Fruit fly (Drosophila melanogaster) whole organism, wandering third instar larva: ENCODE results near the gene Sry-beta.
A peak's percentile ranks its signal among the peaks of the same experiment; 100 is the strongest.

Experiments
- Abd-B ChIP-seq: fragments of >200 bp; optimal IDR thresholded peaks from 2 replicates; lab custom pipeline; 2017; ENCODE audit warnings: missing biosample characterization, missing genetic modification characterization
- CG32264 ChIP-seq: fragments of 200-800 bp; sonication (Bioruptor generic); optimal IDR thresholded peaks from 2 replicates; lab custom pipeline; 2016; ENCODE audit warnings: missing biosample characterization, missing genetic modification characterization
- CG9705 ChIP-seq: fragments of 200-800 bp; sonication (Bioruptor generic); optimal IDR thresholded peaks from 2 replicates; lab custom pipeline; 2018; ENCODE audit warnings: missing biosample characterization, mild to moderate bottlenecking, missing genetic modification characterization
- CrebA ChIP-seq: fragments of 200-800 bp; sonication (Bioruptor generic); optimal IDR thresholded peaks from 2 replicates; lab custom pipeline; 2016; ENCODE audit warnings: missing biosample characterization, mild to moderate bottlenecking, missing genetic modification characterization, borderline replicate concordance
- Dfd ChIP-seq: fragments of >200 bp; optimal IDR thresholded peaks from 2 replicates; lab custom pipeline; 2017; ENCODE audit warnings: missing biosample characterization, missing genetic modification characterization
- Dif ChIP-seq: fragments of 200-275, 200-300 bp; sonication (Bioruptor generic); optimal IDR thresholded peaks from 2 replicates; lab custom pipeline; 2018; ENCODE audit warnings: missing biosample characterization, missing genetic modification characterization; ENCODE audit not compliant: partially characterized antibody
- GATAd ChIP-seq: sonication (Bioruptor generic); optimal IDR thresholded peaks from 2 replicates; lab custom pipeline; 2016; ENCODE audit warnings: missing biosample characterization, missing genetic modification characterization
- Hnf4 ChIP-seq: fragments of 200-800 bp; sonication (Bioruptor generic); optimal IDR thresholded peaks from 2 replicates; lab custom pipeline; 2016; ENCODE audit warnings: missing biosample characterization, mild to moderate bottlenecking, missing genetic modification characterization
- Hr78 ChIP-seq: fragments of >200 bp; optimal IDR thresholded peaks from 2 replicates; lab custom pipeline; 2017; ENCODE audit warnings: missing biosample characterization, missing genetic modification characterization
- Hr83 ChIP-seq: fragments of 200-300 bp; sonication (Bioruptor generic); optimal IDR thresholded peaks from 2 replicates; lab custom pipeline; 2016; ENCODE audit warnings: missing biosample characterization, mild to moderate bottlenecking, missing genetic modification characterization, moderate library complexity; ENCODE audit not compliant: poor library complexity, severe bottlenecking
- Jra ChIP-seq: sonication (Bioruptor generic); optimal IDR thresholded peaks from 2 replicates; lab custom pipeline; 2016; ENCODE audit warnings: missing biosample characterization, missing genetic modification characterization
- Mio ChIP-seq: sonication (Bioruptor generic); optimal IDR thresholded peaks from 2 replicates; lab custom pipeline; 2016; ENCODE audit warnings: missing biosample characterization, missing genetic modification characterization
- Myc ChIP-seq: fragments of >200 bp; optimal IDR thresholded peaks from 2 replicates; lab custom pipeline; 2017
- N ChIP-seq: fragments of >200 bp; optimal IDR thresholded peaks from 2 replicates; lab custom pipeline; 2018; ENCODE audit warnings: missing biosample characterization, missing external identifiers, missing genetic modification characterization
- OdsH ChIP-seq: fragments of 200-800 bp; sonication (Bioruptor generic); optimal IDR thresholded peaks from 2 replicates; lab custom pipeline; 2016; ENCODE audit warnings: missing biosample characterization, mild to moderate bottlenecking, missing genetic modification characterization
- Rel ChIP-seq, 2 experiments: fragments of 200-800 bp; sonication (Bioruptor generic) in 1 of 2; optimal IDR thresholded peaks; 2 replicates in 1 of 2; 3 replicates in 1 of 2; lab custom pipeline; 2016 to 2019; ENCODE audit warnings: mild to moderate bottlenecking in 2 of 2, missing biosample characterization in 2 of 2, missing genetic modification characterization in 2 of 2, moderate library complexity in 1 of 2
- Sp1 ChIP-seq: fragments of 200-800 bp; sonication (Bioruptor generic); optimal IDR thresholded peaks from 3 replicates; lab custom pipeline; 2019; ENCODE audit warnings: missing biosample characterization, mild to moderate bottlenecking, missing genetic modification characterization, moderate library complexity
- Vsx2 ChIP-seq: fragments of 200-300, 225-300 bp; sonication (Bioruptor generic); optimal IDR thresholded peaks from 2 replicates; lab custom pipeline; 2018; ENCODE audit warnings: missing biosample characterization, missing genetic modification characterization; ENCODE audit not compliant: partially characterized antibody
- br ChIP-seq: fragments of 200-800 bp; sonication (Bioruptor generic); optimal IDR thresholded peaks from 2 replicates; lab custom pipeline; 2016; ENCODE audit warnings: missing biosample characterization, missing genetic modification characterization
- brk ChIP-seq: fragments of 200-800 bp; sonication (Bioruptor generic); optimal IDR thresholded peaks from 2 replicates; lab custom pipeline; 2016; ENCODE audit warnings: missing biosample characterization, mild to moderate bottlenecking, missing genetic modification characterization
- dl ChIP-seq, 2 experiments: fragments of 175-275, 200-275 bp in 1 of 2; fragments of 200-275 bp in 1 of 2; sonication (Bioruptor generic); optimal IDR thresholded peaks; lab custom pipeline; 2018; ENCODE audit warnings: mild to moderate bottlenecking in 2 of 2, missing biosample characterization in 2 of 2, missing genetic modification characterization in 2 of 2, moderate library complexity in 2 of 2; ENCODE audit not compliant: partially characterized antibody in 2 of 2, insufficient read depth in 1 of 2
- dmrt93B ChIP-seq: fragments of 200-800 bp; sonication (Bioruptor generic); optimal IDR thresholded peaks from 2 replicates; lab custom pipeline; 2018; ENCODE audit warnings: missing biosample characterization, mild to moderate bottlenecking, missing genetic modification characterization
- foxo ChIP-seq, 2 experiments: fragments of 200-800 bp; sonication (Bioruptor generic); optimal IDR thresholded peaks; 2 replicates in 1 of 2; 3 replicates in 1 of 2; lab custom pipeline; 2016 to 2017; ENCODE audit warnings: missing biosample characterization in 2 of 2, missing genetic modification characterization in 2 of 2
- fru ChIP-seq: fragments of 200-800 bp; sonication (Bioruptor generic); optimal IDR thresholded peaks from 3 replicates; lab custom pipeline; 2016; ENCODE audit warnings: missing biosample characterization, mild to moderate bottlenecking, missing genetic modification characterization
- h ChIP-seq: fragments of 200-800 bp; sonication (Bioruptor generic); optimal IDR thresholded peaks from 3 replicates; lab custom pipeline; 2016; ENCODE audit warnings: missing biosample characterization, mild to moderate bottlenecking, missing genetic modification characterization
- jim ChIP-seq: fragments of 175-275, 200-325 bp; sonication (Bioruptor generic); optimal IDR thresholded peaks from 2 replicates; lab custom pipeline; 2016; ENCODE audit warnings: missing biosample characterization, mild to moderate bottlenecking, missing genetic modification characterization
- pan ChIP-seq: fragments of >200 bp; optimal IDR thresholded peaks from 2 replicates; lab custom pipeline; 2017
- psq ChIP-seq: fragments of 200-800 bp; sonication (Bioruptor generic); optimal IDR thresholded peaks from 3 replicates; lab custom pipeline; 2017; ENCODE audit warnings: missing biosample characterization, mild to moderate bottlenecking, missing genetic modification characterization, moderate library complexity
- rgr ChIP-seq: fragments of 200-800 bp; sonication (Bioruptor generic); optimal IDR thresholded peaks from 3 replicates; lab custom pipeline; 2016; ENCODE audit warnings: missing biosample characterization, mild to moderate bottlenecking, missing genetic modification characterization
- sage ChIP-seq: fragments of 200-800 bp; sonication (Bioruptor generic); optimal IDR thresholded peaks from 2 replicates; lab custom pipeline; 2016; ENCODE audit warnings: missing biosample characterization, mild to moderate bottlenecking, missing genetic modification characterization
- tai ChIP-seq: sonication (Bioruptor generic); optimal IDR thresholded peaks from 2 replicates; lab custom pipeline; 2016; ENCODE audit warnings: missing biosample characterization, missing genetic modification characterization
- woc ChIP-seq: sonication (Bioruptor generic); optimal IDR thresholded peaks from 2 replicates; lab custom pipeline; 2016; ENCODE audit warnings: missing biosample characterization, mild to moderate bottlenecking, missing genetic modification characterization

The Sry-beta gene

dm6 chr3R:30021559-30022451, 17.7 kb upstream of the Sry-beta start, which contains the start of gene Mgat2:
Mgat2 (minus strand) TSS chr3R:30022221.
- TF ChIP-seq rgr (GFP tag; lab: Kevin White, UChicago) (no peak), Hr83 (GFP tag; lab: Kevin White, UChicago) (no peak), dmrt93B (no peak), Vsx2 (GFP tag; lab: Kevin White, UChicago) (peak; percentile 26), Myc (lab: Kevin White, UChicago) (no peak), dl (GFP tag; optimal IDR thresholded peaks at IDR 0.05; lab: Kevin White, UChicago; ENCODE audit: insufficient read depth in 1 of 2, partially characterized antibody in 2 of 2) (peak in 1 of 2 experiments; percentile 41), psq (peak; percentile 11), Sp1 (GFP tag; lab: Kevin White, UChicago) (peak; percentile 57), br (GFP tag; lab: Kevin White, UChicago) (peak; percentile 19), Jra (GFP tag; lab: Kevin White, UChicago) (peak; percentile 59), CrebA (GFP tag; lab: Kevin White, UChicago) (no peak), Dif (GFP tag; lab: Kevin White, UChicago) (peak; percentile 81), GATAd (no peak), Rel (GFP tag; optimal IDR thresholded peaks at IDR 0.05; lab: Kevin White, UChicago) (no peak), Rel (tag; optimal IDR thresholded peaks at IDR 0.05; lab: Kevin White, UChicago) (peak; percentile 70), h (no peak)

- peak; percentile 23 for TF ChIP-seq Hr78
- no peak for TF ChIP-seq Mio (GFP tag; lab: Kevin White, UChicago)
- no peak for TF ChIP-seq Vsx2 (GFP tag; lab: Kevin White, UChicago)
- peak; percentile 72 for TF ChIP-seq Myc (lab: Kevin White, UChicago)
Observed at dm6 chr3R:30022452-30023028, 17.0 kb upstream of the Sry-beta start, which contains the start of the genes RpS28a and Axn. RpS28a (minus strand) TSS chr3R:30022648. Axn (plus strand) TSS chr3R:30022842.

dm6 chr3R:30023445-30023844, 16.1 kb upstream of the Sry-beta start:
- no peak for TF ChIP-seq tai (GFP tag; lab: Kevin White, UChicago)
- TF ChIP-seq Abd-B, result no peak
- TF ChIP-seq, all 38 proteins: peak for 0

dm6 chr3R:30030061-30030460, 9.5 kb upstream of the Sry-beta start:
- no peak for TF ChIP-seq Vsx2 (GFP tag; lab: Kevin White, UChicago)
- no peak for TF ChIP-seq CrebA (GFP tag; lab: Kevin White, UChicago)
- TF ChIP-seq woc (GFP tag; lab: Kevin White, UChicago), result no peak
- TF ChIP-seq Hnf4 (GFP tag; lab: Kevin White, UChicago), result no peak
- no peak for TF ChIP-seq Myc (lab: Kevin White, UChicago)
- no peak for TF ChIP-seq CG9705 (GFP tag; lab: Kevin White, UChicago)
- TF ChIP-seq jim, result no peak
- no peak for TF ChIP-seq sage (GFP tag; lab: Kevin White, UChicago)
- no peak for TF ChIP-seq Jra (GFP tag; lab: Kevin White, UChicago)
- no peak for TF ChIP-seq Hr83 (GFP tag; lab: Kevin White, UChicago)

dm6 chr3R:30032281-30032680, 7.2 kb upstream of the Sry-beta start:
- no peak for TF ChIP-seq Vsx2 (GFP tag; lab: Kevin White, UChicago)
- TF ChIP-seq foxo (GFP tag; optimal IDR thresholded peaks at IDR 0.05; lab: Kevin White, UChicago), result no peak
- no peak for TF ChIP-seq brk (GFP tag; lab: Kevin White, UChicago)
- TF ChIP-seq Sp1 (GFP tag; lab: Kevin White, UChicago), result no peak
- no peak for TF ChIP-seq dmrt93B
- TF ChIP-seq fru (GFP tag; lab: Kevin White, UChicago), result no peak
- no peak for TF ChIP-seq Hnf4 (GFP tag; lab: Kevin White, UChicago)
- no peak for TF ChIP-seq Dif (GFP tag; lab: Kevin White, UChicago)
- TF ChIP-seq pan (lab: Kevin White, UChicago), result no peak
- TF ChIP-seq Jra (GFP tag; lab: Kevin White, UChicago), result no peak
- no peak for TF ChIP-seq psq
- no peak for TF ChIP-seq tai (GFP tag; lab: Kevin White, UChicago)
- TF ChIP-seq sage (GFP tag; lab: Kevin White, UChicago), result no peak
- no peak for TF ChIP-seq OdsH (GFP tag; lab: Kevin White, UChicago)
- TF ChIP-seq Dfd (GFP tag; lab: Kevin White, UChicago), result no peak
- TF ChIP-seq N, result no peak
- no peak for TF ChIP-seq CG32264 (GFP tag; lab: Kevin White, UChicago)
- no peak for TF ChIP-seq Hr83 (GFP tag; lab: Kevin White, UChicago)
